ENCODE assay signal across 1 fruit fly cellular context in genomic region chrX:629239-629821, dm6.
A peak's percentile ranks its signal among the peaks of the same experiment; 100 is the strongest.
TF ChIP-seq lines count a peak whose summit lies in the region.

Gene RpL36 (minus strand): TSS chrX:629483.
Gene Mybbp1A (plus strand): TSS chrX:629773.

TF ChIP-seq in whole organism, embryonic, 481 proteins besides CTCF, POLR2A, EP300 and RAD21 (continued from another document and continues in another):
- no peak for TF ChIP-seq pan (optimal IDR thresholded peaks at IDR 0.05; lab: Kevin White, UChicago)
- TF ChIP-seq pan (GFP tag; optimal IDR thresholded peaks at IDR 0.05 in 1 of 2, IDR thresholded peaks at IDR 0.05 in 1 of 2), result peak in 1 of 2 experiments; percentile 67
- TF ChIP-seq otp (GFP tag; IDR thresholded peaks at IDR 0.05; lab: Robert Waterston, UW), result peak; percentile 66
- TF ChIP-seq pnt (GFP tag; optimal IDR thresholded peaks at IDR 0.05; lab: Kevin White, UChicago), result peak; percentile 25
- peak; percentile 45 for TF ChIP-seq Fer2 (tag; optimal IDR thresholded peaks at IDR 0.05; lab: Kevin White, UChicago)
- TF ChIP-seq CG8765 (GFP tag; IDR thresholded peaks at IDR 0.05; lab: Robert Waterston, UW), result 0 out of 2 replicates have a peak, but pooled peaks have one; percentile 18
- TF ChIP-seq h (optimal IDR thresholded peaks at IDR 0.05; lab: Kevin White, UChicago), result no peak
- peak; percentile 49 for TF ChIP-seq nerfin-1 (tag; optimal IDR thresholded peaks at IDR 0.05; lab: Kevin White, UChicago)
- peak; percentile 82 for TF ChIP-seq CG10209 (GFP tag; optimal IDR thresholded peaks at IDR 0.05; lab: Kevin White, UChicago)
- peak; percentile 39; the same call in 1 of the 2 replicates for TF ChIP-seq CG31224 (GFP tag; IDR thresholded peaks at IDR 0.05; lab: Robert Waterston, UW)
- peak; percentile 79 for TF ChIP-seq CG3847 (GFP tag; IDR thresholded peaks at IDR 0.05; lab: Robert Waterston, UW)
- peak; percentile 91 for TF ChIP-seq amos (GFP tag; IDR thresholded peaks at IDR 0.05; lab: Robert Waterston, UW; ENCODE audit: partially characterized antibody)
- TF ChIP-seq p53 (GFP tag; optimal IDR thresholded peaks at IDR 0.05; lab: Kevin White, UChicago), result peak; percentile 75
- peak; percentile 62 for TF ChIP-seq lilli (GFP tag; optimal IDR thresholded peaks at IDR 0.05; lab: Kevin White, UChicago)
- 0 out of 2 replicates have a peak, but pooled peaks have one; percentile 16 for TF ChIP-seq Ada2b (GFP tag; IDR thresholded peaks at IDR 0.05; lab: Robert Waterston, UW)
- peak; percentile 64; the same call in 2 of the 3 replicates for TF ChIP-seq H15 (GFP tag; IDR thresholded peaks at IDR 0.05; lab: Robert Waterston, UW)
- TF ChIP-seq lov (optimal IDR thresholded peaks at IDR 0.05; lab: Kevin White, UChicago), result no peak
- peak; percentile 77; the same call in 1 of the 3 replicates for TF ChIP-seq lov (GFP tag; IDR thresholded peaks at IDR 0.05; lab: Robert Waterston, UW)
- peak; percentile 25 for TF ChIP-seq jumu (GFP tag; optimal IDR thresholded peaks at IDR 0.05; lab: Kevin White, UChicago)
- peak; percentile 66 for TF ChIP-seq CoRest (tag; optimal IDR thresholded peaks at IDR 0.05; lab: Kevin White, UChicago)
- peak; percentile 27 for TF ChIP-seq CG4854 (GFP tag; optimal IDR thresholded peaks at IDR 0.05; lab: Kevin White, UChicago)
- peak; percentile 91 for TF ChIP-seq Dref (GFP tag; IDR thresholded peaks at IDR 0.05; lab: Robert Waterston, UW)
- no peak for TF ChIP-seq yki (optimal IDR thresholded peaks at IDR 0.05; lab: Kevin White, UChicago)
- TF ChIP-seq Sry-δ (GFP tag; optimal IDR thresholded peaks at IDR 0.05; lab: Kevin White, UChicago), result peak; percentile 98
- TF ChIP-seq CG11560 (tag; IDR thresholded peaks at IDR 0.05; lab: Robert Waterston, UW), result peak; percentile 42; the same call in 1 of the 3 replicates
- TF ChIP-seq CG18764 (GFP tag; optimal IDR thresholded peaks at IDR 0.05; lab: Kevin White, UChicago), result peak; percentile 60
- peak; percentile 74 for TF ChIP-seq HmgZ (tag; optimal IDR thresholded peaks at IDR 0.05; lab: Kevin White, UChicago)
- TF ChIP-seq ind (GFP tag; optimal IDR thresholded peaks at IDR 0.05; lab: Kevin White, UChicago), result peak; percentile 53
- TF ChIP-seq dimm (GFP tag; IDR thresholded peaks at IDR 0.05; lab: Robert Waterston, UW), result no peak
- peak; percentile 77 for TF ChIP-seq slp2 (GFP tag; optimal IDR thresholded peaks at IDR 0.05; lab: Kevin White, UChicago)
- TF ChIP-seq org-1 (GFP tag; optimal IDR thresholded peaks at IDR 0.05; lab: Kevin White, UChicago), result peak; percentile 72
- peak; percentile 5 for TF ChIP-seq Ssrp (tag; optimal IDR thresholded peaks at IDR 0.05; lab: Kevin White, UChicago)
- no peak for TF ChIP-seq z (GFP tag; IDR thresholded peaks at IDR 0.05; lab: Robert Waterston, UW)
- no peak for TF ChIP-seq eve (GFP tag; optimal IDR thresholded peaks at IDR 0.05; lab: Kevin White, UChicago)
- TF ChIP-seq CG31441 (GFP tag; IDR thresholded peaks at IDR 0.05; lab: Robert Waterston, UW), result peak; percentile 70
- TF ChIP-seq sob (GFP tag; IDR thresholded peaks at IDR 0.05; lab: Robert Waterston, UW), result peak; percentile 80
- TF ChIP-seq zen (tag; optimal IDR thresholded peaks at IDR 0.05; lab: Kevin White, UChicago), result peak; percentile 29
- peak; percentile 64 for TF ChIP-seq CG2678 (tag; optimal IDR thresholded peaks at IDR 0.05; lab: Kevin White, UChicago)
- TF ChIP-seq Oli (tag; optimal IDR thresholded peaks at IDR 0.05; lab: Kevin White, UChicago), result peak; percentile 54
- peak; percentile 54 for TF ChIP-seq ftz-f1 (GFP tag; optimal IDR thresholded peaks at IDR 0.05; lab: Kevin White, UChicago)
- TF ChIP-seq Drgx (GFP tag; IDR thresholded peaks at IDR 0.05; lab: Robert Waterston, UW), result peak; percentile 33; the same call in 1 of the 2 replicates
- peak; percentile 43 for TF ChIP-seq D19B (GFP tag; optimal IDR thresholded peaks at IDR 0.05; lab: Kevin White, UChicago)
- peak; percentile 59 for TF ChIP-seq CG7928 (GFP tag; optimal IDR thresholded peaks at IDR 0.05; lab: Kevin White, UChicago)
- peak; percentile 73 for TF ChIP-seq ATbp (GFP tag; optimal IDR thresholded peaks at IDR 0.05; lab: Kevin White, UChicago)
- peak; percentile 78 for TF ChIP-seq HHEX (GFP tag; optimal IDR thresholded peaks at IDR 0.05; lab: Kevin White, UChicago)
- peak; percentile 82 for TF ChIP-seq E2f2 (GFP tag; IDR thresholded peaks at IDR 0.05; lab: Robert Waterston, UW)
- peak; percentile 86 for TF ChIP-seq her (GFP tag; optimal IDR thresholded peaks at IDR 0.05; lab: Kevin White, UChicago)
- peak; percentile 50 for TF ChIP-seq ash1 (GFP tag; optimal IDR thresholded peaks at IDR 0.05; lab: Kevin White, UChicago)
- TF ChIP-seq Asciz (GFP tag; optimal IDR thresholded peaks at IDR 0.05; lab: Kevin White, UChicago), result no peak
- TF ChIP-seq tna (GFP tag; IDR thresholded peaks at IDR 0.05; lab: Robert Waterston, UW; ENCODE audit: partially characterized antibody), result peak; percentile 86
- peak; percentile 64; the same call in 2 of the 3 replicates for TF ChIP-seq mld (GFP tag; IDR thresholded peaks at IDR 0.05; lab: Robert Waterston, UW; ENCODE audit: partially characterized antibody)
- TF ChIP-seq CG9215 (GFP tag; IDR thresholded peaks at IDR 0.05; lab: Robert Waterston, UW), result peak; percentile 29; the same call in 1 of the 2 replicates
- peak; percentile 60 for TF ChIP-seq stwl (tag; optimal IDR thresholded peaks at IDR 0.05; lab: Kevin White, UChicago)
- peak; percentile 80 for TF ChIP-seq HLH54F (GFP tag; optimal IDR thresholded peaks at IDR 0.05; lab: Kevin White, UChicago)
- peak; percentile 21 for TF ChIP-seq pros (GFP tag; optimal IDR thresholded peaks at IDR 0.05; lab: Kevin White, UChicago)
- TF ChIP-seq hb (GFP tag; IDR thresholded peaks at IDR 0.05; lab: Robert Waterston, UW; ENCODE audit: partially characterized antibody), result peak; percentile 93
- TF ChIP-seq corto (GFP tag; optimal IDR thresholded peaks at IDR 0.05; lab: Kevin White, UChicago), result no peak
- TF ChIP-seq Dad (GFP tag; optimal IDR thresholded peaks at IDR 0.05; lab: Kevin White, UChicago), result peak; percentile 56
- TF ChIP-seq CG16779 (GFP tag; IDR thresholded peaks at IDR 0.05; lab: Robert Waterston, UW), result peak; percentile 63; the same call in 1 of the 2 replicates
- TF ChIP-seq CG10979 (tag; optimal IDR thresholded peaks at IDR 0.05; lab: Kevin White, UChicago), result peak; percentile 51
- TF ChIP-seq shn (GFP tag; optimal IDR thresholded peaks at IDR 0.05; lab: Kevin White, UChicago), result peak; percentile 81
- no peak for TF ChIP-seq CG10462 (GFP tag; optimal IDR thresholded peaks at IDR 0.05; lab: Kevin White, UChicago)
- TF ChIP-seq CG12236 (GFP tag; optimal IDR thresholded peaks at IDR 0.05; lab: Kevin White, UChicago), result peak; percentile 52
- peak; percentile 64 for TF ChIP-seq CG17385 (GFP tag; optimal IDR thresholded peaks at IDR 0.05; lab: Kevin White, UChicago)
- TF ChIP-seq CG12659 (GFP tag; optimal IDR thresholded peaks at IDR 0.05; lab: Kevin White, UChicago), result peak; percentile 92
- peak; percentile 56 for TF ChIP-seq CG6683 (GFP tag; optimal IDR thresholded peaks at IDR 0.05; lab: Kevin White, UChicago)
- peak; percentile 85 for TF ChIP-seq inv (GFP tag; IDR thresholded peaks at IDR 0.05; lab: Robert Waterston, UW; ENCODE audit: partially characterized antibody)
- peak; percentile 28 for TF ChIP-seq fd102C (GFP tag; optimal IDR thresholded peaks at IDR 0.05; lab: Kevin White, UChicago)
- TF ChIP-seq CG17912 (GFP tag; optimal IDR thresholded peaks at IDR 0.05; lab: Kevin White, UChicago), result peak; percentile 67
- TF ChIP-seq CG9609 (GFP tag; optimal IDR thresholded peaks at IDR 0.05; lab: Kevin White, UChicago), result peak; percentile 73
- TF ChIP-seq MBD-R2 (GFP tag; IDR thresholded peaks at IDR 0.05; lab: Robert Waterston, UW), result 0 out of 2 replicates have a peak, but pooled peaks have one; percentile 42
- peak; percentile 81 for TF ChIP-seq CG14710 (tag; optimal IDR thresholded peaks at IDR 0.05; lab: Kevin White, UChicago)
- peak; percentile 83 for TF ChIP-seq ken (GFP tag; IDR thresholded peaks at IDR 0.05; lab: Robert Waterston, UW)
- peak; percentile 66 for TF ChIP-seq ranshi (GFP tag; IDR thresholded peaks at IDR 0.05; lab: Robert Waterston, UW)
- TF ChIP-seq CHES-1-like (GFP tag; optimal IDR thresholded peaks at IDR 0.05; lab: Kevin White, UChicago), result peak; percentile 85
- TF ChIP-seq fru (optimal IDR thresholded peaks at IDR 0.05; lab: Kevin White, UChicago), result no peak
- TF ChIP-seq Rfx (GFP tag; IDR thresholded peaks at IDR 0.05; lab: Robert Waterston, UW), result peak; percentile 85
- peak; percentile 50 for TF ChIP-seq CG3838 (GFP tag; optimal IDR thresholded peaks at IDR 0.05; lab: Kevin White, UChicago)
- peak; percentile 85 for TF ChIP-seq CG18619 (GFP tag; optimal IDR thresholded peaks at IDR 0.05; lab: Kevin White, UChicago)
- TF ChIP-seq Usf (GFP tag; optimal IDR thresholded peaks at IDR 0.05; lab: Kevin White, UChicago), result peak; percentile 38
- TF ChIP-seq wek (GFP tag; optimal IDR thresholded peaks at IDR 0.05; lab: Kevin White, UChicago), result peak; percentile 72
- no peak for TF ChIP-seq CG8478 (optimal IDR thresholded peaks at IDR 0.05; lab: Kevin White, UChicago)
- peak; percentile 92 for TF ChIP-seq CG16813 (GFP tag; IDR thresholded peaks at IDR 0.05; lab: Robert Waterston, UW; ENCODE audit: partially characterized antibody)
- peak; percentile 79 for TF ChIP-seq schlank (tag; optimal IDR thresholded peaks at IDR 0.05; lab: Kevin White, UChicago)
- TF ChIP-seq Mrtf (GFP tag; IDR thresholded peaks at IDR 0.05; lab: Robert Waterston, UW), result peak; percentile 54; the same call in 2 of the 3 replicates
- TF ChIP-seq CG32772 (GFP tag; IDR thresholded peaks at IDR 0.05; lab: Robert Waterston, UW), result peak; percentile 70
- peak; percentile 88 for TF ChIP-seq pzg (GFP tag; optimal IDR thresholded peaks at IDR 0.05; lab: Kevin White, UChicago)
- peak; percentile 72 for TF ChIP-seq CG2875 (GFP tag; optimal IDR thresholded peaks at IDR 0.05; lab: Kevin White, UChicago)
- TF ChIP-seq gem (tag; optimal IDR thresholded peaks at IDR 0.05; lab: Kevin White, UChicago), result no peak
- peak; percentile 51 for TF ChIP-seq Chrac-16 (GFP tag; optimal IDR thresholded peaks at IDR 0.05; lab: Kevin White, UChicago)
- TF ChIP-seq Doc2 (GFP tag; IDR thresholded peaks at IDR 0.05; lab: Robert Waterston, UW), result no peak
- TF ChIP-seq CG6654 (GFP tag; optimal IDR thresholded peaks at IDR 0.05; lab: Kevin White, UChicago), result no peak
- peak; percentile 67 for TF ChIP-seq onecut (GFP tag; IDR thresholded peaks at IDR 0.05; lab: Robert Waterston, UW)
- TF ChIP-seq Aef1 (GFP tag; IDR thresholded peaks at IDR 0.05; lab: Robert Waterston, UW), result peak; percentile 28; the same call in 1 of the 3 replicates
- TF ChIP-seq caup (GFP tag; optimal IDR thresholded peaks at IDR 0.05; lab: Kevin White, UChicago; ENCODE audit: severe bottlenecking), result peak; percentile 90
- peak; percentile 57 to 67 for TF ChIP-seq Hr51 (GFP tag; optimal IDR thresholded peaks at IDR 0.05; lab: Kevin White, UChicago)
- peak; percentile 71 for TF ChIP-seq NFAT (GFP tag; IDR thresholded peaks at IDR 0.05; lab: Robert Waterston, UW)
- TF ChIP-seq Xbp1 (GFP tag; optimal IDR thresholded peaks at IDR 0.05; lab: Kevin White, UChicago), result peak; percentile 66
- peak; percentile 43 for TF ChIP-seq CG3065 (GFP tag; optimal IDR thresholded peaks at IDR 0.05; lab: Kevin White, UChicago)
- TF ChIP-seq CG6272 (GFP tag; IDR thresholded peaks at IDR 0.05; lab: Robert Waterston, UW), result 0 out of 2 replicates have a peak, but pooled peaks have one; percentile 30
- peak; percentile 82 for TF ChIP-seq nom (GFP tag; optimal IDR thresholded peaks at IDR 0.05; lab: Kevin White, UChicago)
- TF ChIP-seq Dip3 (GFP tag; optimal IDR thresholded peaks at IDR 0.05; lab: Kevin White, UChicago), result peak; percentile 59
- no peak for TF ChIP-seq aop (GFP tag; IDR thresholded peaks at IDR 0.05; lab: Robert Waterston, UW)
- peak; percentile 45 for TF ChIP-seq stc (GFP tag; IDR thresholded peaks at IDR 0.05; lab: Robert Waterston, UW)
- peak; percentile 94 for TF ChIP-seq CG17829 (tag; optimal IDR thresholded peaks at IDR 0.05; lab: Kevin White, UChicago)
- TF ChIP-seq CG34376 (GFP tag; optimal IDR thresholded peaks at IDR 0.05; lab: Kevin White, UChicago), result peak; percentile 84
- peak; percentile 75 for TF ChIP-seq nmo (GFP tag; optimal IDR thresholded peaks at IDR 0.05; lab: Kevin White, UChicago)
- TF ChIP-seq CG9817 (tag; optimal IDR thresholded peaks at IDR 0.05; lab: Kevin White, UChicago), result peak; percentile 72
- peak; percentile 71 for TF ChIP-seq CG10431 (GFP tag; optimal IDR thresholded peaks at IDR 0.05; lab: Kevin White, UChicago)
- TF ChIP-seq CG11456 (GFP tag; IDR thresholded peaks at IDR 0.05; lab: Robert Waterston, UW), result peak; percentile 79; the same call in 2 of the 3 replicates
- peak; percentile 68 for TF ChIP-seq CG13894 (tag; optimal IDR thresholded peaks at IDR 0.05; lab: Kevin White, UChicago)
- peak; percentile 57 to 58 for TF ChIP-seq bsh (GFP tag; optimal IDR thresholded peaks at IDR 0.05; lab: Kevin White, UChicago)
- TF ChIP-seq dpn (GFP tag; optimal IDR thresholded peaks at IDR 0.05; lab: Kevin White, UChicago), result peak; percentile 54 to 82
- no peak for TF ChIP-seq sc (optimal IDR thresholded peaks at IDR 0.05; lab: Kevin White, UChicago)
- TF ChIP-seq sc (GFP tag; optimal IDR thresholded peaks at IDR 0.05; lab: Kevin White, UChicago), result peak; percentile 57
- TF ChIP-seq CG1647 (GFP tag; optimal IDR thresholded peaks at IDR 0.05; lab: Kevin White, UChicago), result peak; percentile 16
- TF ChIP-seq CG12391 (tag; optimal IDR thresholded peaks at IDR 0.05; lab: Kevin White, UChicago), result peak; percentile 70
- TF ChIP-seq Scr (GFP tag; IDR thresholded peaks at IDR 0.05; lab: Robert Waterston, UW; ENCODE audit: partially characterized antibody), result peak; percentile 90
- TF ChIP-seq CG7357 (GFP tag; IDR thresholded peaks at IDR 0.05; lab: Robert Waterston, UW), result no peak
- TF ChIP-seq CG10274 (GFP tag; optimal IDR thresholded peaks at IDR 0.05; lab: Kevin White, UChicago), result peak; percentile 69
- no peak for TF ChIP-seq ab (GFP tag; optimal IDR thresholded peaks at IDR 0.05; lab: Kevin White, UChicago)
- TF ChIP-seq CG7786 (GFP tag; optimal IDR thresholded peaks at IDR 0.05; lab: Kevin White, UChicago), result peak; percentile 70
- TF ChIP-seq toy (GFP tag; IDR thresholded peaks at IDR 0.05; lab: Robert Waterston, UW), result 0 out of 2 replicates have a peak, but pooled peaks have one; percentile 28
- peak; percentile 54 for TF ChIP-seq fu2 (GFP tag; optimal IDR thresholded peaks at IDR 0.05; lab: Kevin White, UChicago)
- TF ChIP-seq tup (GFP tag; optimal IDR thresholded peaks at IDR 0.05; lab: Kevin White, UChicago), result no peak
- peak; percentile 39; the same call in 2 of the 3 replicates for TF ChIP-seq tgo (GFP tag; IDR thresholded peaks at IDR 0.05; lab: Robert Waterston, UW)
- peak; percentile 60 for TF ChIP-seq odd (GFP tag; optimal IDR thresholded peaks at IDR 0.05; lab: Kevin White, UChicago)
- peak; percentile 31 for TF ChIP-seq CG4404 (GFP tag; IDR thresholded peaks at IDR 0.05; lab: Robert Waterston, UW)
